Worm (Caenorhabditis elegans): ENCODE data around the gene mcp-1.

ce11 chrV:5949674-5950149 is 11.9 kb upstream of the mcp-1 start:
- TF ChIP-seq him-1 (tag; optimal IDR thresholded peaks at IDR 0.05) (no peak), W03F9.2 (tag; optimal IDR thresholded peaks at IDR 0.05) (no peak)
